Worm (Caenorhabditis elegans) whole organism, young adult: ENCODE measurements around the gene F49C5.9.

Source experiments
- C06A6.2 ChIP-seq: fragments of 200-800 bp; sonication (Bioruptor generic); conservative IDR thresholded peaks from 2 replicates; pipeline ENCODE4 v1.3.6; 2022; ENCODE audit warnings: missing genetic modification characterization, missing compliant biosample characterization
- F10E7.11 ChIP-seq: sonication (generic microtip); optimal IDR thresholded peaks from 2 replicates; lab custom pipeline; 2017; ENCODE audit warnings: mild to moderate bottlenecking, missing genetic modification characterization, moderate library complexity, missing compliant biosample characterization
- Y53G8AR.9 ChIP-seq: fragments of 200-800 bp; sonication (Bioruptor generic); conservative IDR thresholded peaks from 2 replicates; pipeline ENCODE4 v1.3.6; 2022; ENCODE audit warnings: missing genetic modification reagents, missing genetic modification characterization, missing compliant biosample characterization
- Y56A3A.18 ChIP-seq: fragments of 200-800 bp; sonication (Bioruptor generic); IDR thresholded peaks from 2 replicates; pipeline ENCODE4 v1.3.6; 2022; ENCODE audit warnings: missing genetic modification reagents, missing genetic modification characterization, missing compliant biosample characterization
- Y79H2A.3 ChIP-seq: fragments of 200-800 bp; sonication (Bioruptor generic); conservative IDR thresholded peaks from 2 replicates; pipeline ENCODE4 v1.3.6; 2022; ENCODE audit warnings: missing genetic modification reagents, missing genetic modification characterization, missing compliant biosample characterization
- ama-1 ChIP-seq, 3 experiments: fragments of 150-350 bp in 1 of 3; sonication (generic microtip) in 2 of 3; optimal IDR thresholded peaks; 2 replicates each; lab custom pipeline; 2014 to 2018; ENCODE audit warnings: missing biosample characterization in 2 of 3, missing genetic modification characterization in 2 of 3, missing genetic modification reagents in 2 of 3
- cebp-1 ChIP-seq, 2 experiments: fragments of 200-800 bp in 1 of 2; sonication (Bioruptor generic) in 1 of 2; sonication (generic microtip) in 1 of 2; IDR thresholded peaks in 1 of 2; optimal IDR thresholded peaks in 1 of 2; 2 replicates each; pipeline versions ENCODE4 v1.3.6 to Lab custom; 2017 to 2022; ENCODE audit warnings: missing compliant biosample characterization in 2 of 2, missing genetic modification characterization in 2 of 2, mild to moderate bottlenecking in 1 of 2, missing genetic modification reagents in 1 of 2, moderate library complexity in 1 of 2
- ceh-79 ChIP-seq: sonication (generic microtip); optimal IDR thresholded peaks from 2 replicates; lab custom pipeline; 2017; ENCODE audit warnings: mild to moderate bottlenecking, missing genetic modification characterization, missing compliant biosample characterization
- dpff-1 ChIP-seq: sonication (generic microtip); optimal IDR thresholded peaks from 2 replicates; lab custom pipeline; 2017; ENCODE audit warnings: mild to moderate bottlenecking, missing genetic modification characterization, missing compliant biosample characterization
- madf-10 ChIP-seq: sonication (generic microtip); optimal IDR thresholded peaks from 2 replicates; lab custom pipeline; 2016; ENCODE audit warnings: mild to moderate bottlenecking, missing genetic modification characterization, missing compliant biosample characterization
- nhr-27 ChIP-seq: fragments of 200-800 bp; sonication (Bioruptor generic); optimal IDR thresholded peaks from 2 replicates; lab custom pipeline; 2018; ENCODE audit warnings: mild to moderate bottlenecking, missing genetic modification characterization, moderate library complexity, missing compliant biosample characterization
- rcor-1 ChIP-seq: fragments of 200-800 bp; sonication (Bioruptor generic); IDR thresholded peaks from 2 replicates; pipeline ENCODE4 v1.3.6; 2022; ENCODE audit warnings: missing genetic modification reagents, missing genetic modification characterization, missing compliant biosample characterization

DNA sequence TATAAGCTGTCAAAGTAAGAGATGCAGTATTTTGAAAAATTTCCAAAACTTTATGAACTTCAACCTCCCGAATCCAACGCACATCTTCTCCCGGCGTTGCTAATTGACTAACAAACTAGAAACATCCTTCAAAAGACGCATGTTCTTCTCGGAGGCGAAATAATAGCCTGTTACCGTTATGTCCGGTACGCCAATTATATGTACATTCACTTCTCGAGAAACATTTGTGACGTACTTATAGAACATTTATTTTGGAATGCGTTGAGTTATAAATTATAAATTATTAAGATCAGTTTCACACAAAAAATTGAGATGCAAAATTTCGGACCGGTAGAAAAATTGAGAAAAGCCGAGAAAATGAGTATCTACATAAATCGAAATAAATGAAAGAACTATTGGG lies 47.5 kb downstream of the F49C5.9 start, which contains the start of gene T21B4.3:
- no peak for TF ChIP-seq dpff-1
- no peak for TF ChIP-seq Y53G8AR.9 (GFP tag; lab: Robert Waterston, UW)
- TF ChIP-seq ama-1 (optimal IDR thresholded peaks at IDR 0.05; lab: Kevin White, UChicago), result no peak
- TF ChIP-seq ama-1 (GFP tag; optimal IDR thresholded peaks at IDR 0.05; lab: Kevin White, UChicago), result no peak
- TF ChIP-seq Y79H2A.3 (GFP tag; lab: Robert Waterston, UW), result no peak
- TF ChIP-seq F10E7.11 (tag; lab: Kevin White, UChicago), result no peak
- TF ChIP-seq nhr-27 (tag; lab: Kevin White, UChicago), result no peak
- TF ChIP-seq cebp-1 (GFP tag; IDR thresholded peaks at IDR 0.05; lab: Robert Waterston, UW), result no peak
- no peak for TF ChIP-seq cebp-1 (tag; optimal IDR thresholded peaks at IDR 0.05; lab: Kevin White, UChicago)
- TF ChIP-seq rcor-1 (GFP tag; lab: Robert Waterston, UW), result no peak
- TF ChIP-seq ceh-79, result no peak
- TF ChIP-seq madf-10 (tag; lab: Kevin White, UChicago), result no peak
- TF ChIP-seq C06A6.2 (GFP tag; lab: Robert Waterston, UW), result no peak
- TF ChIP-seq Y56A3A.18 (GFP tag; lab: Robert Waterston, UW), result no peak
